Fruit fly (Drosophila melanogaster): Measurements from ENCODE around the gene Ssb-c31a.
A peak's percentile ranks its signal among the peaks of the same experiment; 100 is the strongest.

Ssb-c31a gene

DNA sequence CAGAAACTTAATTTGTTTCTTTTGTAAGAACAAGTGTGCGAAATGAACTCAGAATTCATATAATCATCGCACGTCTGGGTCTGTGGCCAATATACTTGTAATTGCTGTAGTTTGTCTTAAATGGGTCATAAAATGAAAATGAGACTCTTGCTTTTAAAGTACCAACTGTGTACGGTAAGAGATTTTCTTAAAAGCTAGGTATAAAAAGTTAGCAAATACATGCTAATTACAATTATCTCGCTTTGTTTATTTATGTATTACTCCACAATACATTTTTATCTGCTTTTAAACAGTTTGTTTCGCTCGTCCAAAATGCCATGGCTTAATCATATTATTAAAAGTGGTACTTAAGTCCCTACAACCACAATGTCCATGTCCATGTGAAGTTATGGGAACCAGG lies 7.4 kb upstream of the Ssb-c31a start (continued):
- TF ChIP-seq CrebB (tag; optimal IDR thresholded peaks at IDR 0.05) (no peak), Med (GFP tag) (peak; percentile 5), CG16813 (GFP tag; IDR thresholded peaks at IDR 0.05; ENCODE audit: partially characterized antibody) (no peak), ftz-f1 (GFP tag; optimal IDR thresholded peaks at IDR 0.05) (no peak), CG14050 (GFP tag; IDR thresholded peaks at IDR 0.05) (no peak), CG13296 (GFP tag; optimal IDR thresholded peaks at IDR 0.05) (peak; percentile 12), CG13894 (tag; optimal IDR thresholded peaks at IDR 0.05) (peak; percentile 56), Hey (tag; optimal IDR thresholded peaks at IDR 0.05) (no peak), CG7271 (tag; optimal IDR thresholded peaks at IDR 0.05) (no peak), zfh2 (GFP tag; optimal IDR thresholded peaks at IDR 0.05) (no peak), BEAF-32 (GFP tag; optimal IDR thresholded peaks at IDR 0.05) (no peak), Myb (GFP tag; optimal IDR thresholded peaks at IDR 0.05) (no peak), CG6683 (GFP tag; optimal IDR thresholded peaks at IDR 0.05) (no peak), ind (GFP tag; optimal IDR thresholded peaks at IDR 0.05) (no peak)

DNA sequence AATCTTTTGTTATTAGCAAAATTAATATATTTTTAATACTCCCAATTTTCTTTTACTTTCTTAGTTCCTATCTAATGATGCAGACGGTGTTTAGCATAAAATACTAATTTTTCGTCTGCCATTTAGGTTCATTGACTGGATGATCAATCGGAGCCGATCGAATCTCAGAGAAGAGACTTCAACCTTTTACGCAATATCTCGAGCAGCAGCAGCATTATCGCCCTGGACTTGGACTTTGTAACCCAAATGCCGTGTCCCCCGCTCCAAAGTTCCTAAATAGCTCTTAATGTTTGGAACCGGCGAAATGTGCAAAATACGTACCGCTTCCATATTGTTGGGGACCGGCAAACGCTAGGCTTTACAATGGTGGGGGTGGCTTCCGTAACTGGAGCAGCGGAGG lies 6.8 kb upstream of the Ssb-c31a start:
- TF ChIP-seq PHDP (tag; optimal IDR thresholded peaks at IDR 0.05) (no peak), ase (GFP tag; IDR thresholded peaks at IDR 0.05) (0 out of 3 replicates have a peak, but pooled peaks have one; percentile 10), CG34376 (GFP tag; optimal IDR thresholded peaks at IDR 0.05) (no peak), Pdp1 (GFP tag; optimal IDR thresholded peaks at IDR 0.05) (peak in 1 of 2 experiments; percentile 78), mld (GFP tag; IDR thresholded peaks at IDR 0.05; ENCODE audit: partially characterized antibody) (peak; percentile 32; the same call in 1 of the 3 replicates), CG9876 (GFP tag; optimal IDR thresholded peaks at IDR 0.05) (no peak)

DNA sequence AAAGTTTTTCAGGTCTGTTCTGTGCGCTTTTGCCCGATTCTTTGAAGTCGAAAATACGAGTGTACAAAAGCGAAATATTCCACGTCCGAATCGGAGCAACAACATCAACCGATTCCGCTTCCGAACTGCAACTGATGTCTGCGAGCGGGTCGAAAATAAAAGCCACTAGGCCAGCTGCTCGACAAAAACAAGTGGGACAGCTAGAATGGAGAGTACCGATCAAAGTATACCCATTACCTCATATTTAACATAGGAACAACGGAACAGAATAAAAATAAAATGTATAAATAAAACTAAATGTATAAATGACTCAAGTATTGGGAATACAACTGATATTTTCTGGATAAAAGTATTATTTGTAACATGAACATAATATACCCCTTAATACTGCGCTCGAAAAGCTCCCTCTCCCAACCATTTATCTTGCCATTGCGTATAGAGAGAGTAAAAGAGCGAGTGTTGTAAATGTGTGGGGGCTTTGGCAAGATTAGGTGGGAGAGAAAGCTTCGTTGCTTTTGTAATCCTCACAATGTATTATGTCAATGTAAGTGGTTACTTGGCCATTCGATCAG lies 6.1 kb upstream of the Ssb-c31a start, which contains the start of gene SLC5A11:
Gene SLC5A11, minus strand, starts transcription at position 137 of the 572 bp plus-strand sequence.
- TF ChIP-seq CG7786 (GFP tag; optimal IDR thresholded peaks at IDR 0.05) = peak; percentile 78
- TF ChIP-seq HLH3B (GFP tag; IDR thresholded peaks at IDR 0.05) = peak; percentile 99
- TF ChIP-seq CG17186 (GFP tag; optimal IDR thresholded peaks at IDR 0.05) = peak; percentile 75
- TF ChIP-seq CG4328 (GFP tag; optimal IDR thresholded peaks at IDR 0.05) = peak; percentile 93
- peak; percentile 94 for TF ChIP-seq CG3065 (GFP tag; optimal IDR thresholded peaks at IDR 0.05)
- peak; percentile 49 for TF ChIP-seq wek (GFP tag; optimal IDR thresholded peaks at IDR 0.05)
- peak; percentile 74 for TF ChIP-seq CG6654 (GFP tag; optimal IDR thresholded peaks at IDR 0.05)
- TF ChIP-seq nau (GFP tag; optimal IDR thresholded peaks at IDR 0.05) = peak; percentile 98
- TF ChIP-seq gfzf (GFP tag; optimal IDR thresholded peaks at IDR 0.05) = peak; percentile 31
- peak; percentile 100 for TF ChIP-seq seq (GFP tag; IDR thresholded peaks at IDR 0.05)
- TF ChIP-seq Ptx1 (GFP tag; IDR thresholded peaks at IDR 0.05) = peak; percentile 98
- TF ChIP-seq CG4360 (GFP tag; IDR thresholded peaks at IDR 0.05) = peak; percentile 78
- peak; percentile 99 for TF ChIP-seq fd96Cb (tag; optimal IDR thresholded peaks at IDR 0.05)
- peak; percentile 89 for TF ChIP-seq CG6254 (GFP tag; optimal IDR thresholded peaks at IDR 0.05)
- TF ChIP-seq HLH54F (GFP tag; optimal IDR thresholded peaks at IDR 0.05) = peak; percentile 76
- TF ChIP-seq CG18262 (tag; optimal IDR thresholded peaks at IDR 0.05) = peak; percentile 96
- TF ChIP-seq CG12299 (tag; optimal IDR thresholded peaks at IDR 0.05) = peak; percentile 85
- TF ChIP-seq ato (GFP tag; IDR thresholded peaks at IDR 0.05; ENCODE audit: partially characterized antibody) = no peak
- peak; percentile 88 for TF ChIP-seq B-H2 (GFP tag; optimal IDR thresholded peaks at IDR 0.05)
- peak; percentile 99 for TF ChIP-seq Ssrp (tag; optimal IDR thresholded peaks at IDR 0.05)
- peak; percentile 92 for TF ChIP-seq GATAe (GFP tag; conservative IDR thresholded peaks at IDR 0.05)
- TF ChIP-seq cato (GFP tag; optimal IDR thresholded peaks at IDR 0.05; ENCODE audit: borderline replicate concordance) = peak; percentile 87
- peak; percentile 100 for TF ChIP-seq Med (GFP tag)
- TF ChIP-seq Atf3 (GFP tag; optimal IDR thresholded peaks at IDR 0.05) = no peak
- TF ChIP-seq cg (GFP tag; optimal IDR thresholded peaks at IDR 0.05) = peak; percentile 68
- TF ChIP-seq CG12071 (GFP tag; optimal IDR thresholded peaks at IDR 0.05) = peak; percentile 89
- peak; percentile 83 for TF ChIP-seq CG1603 (tag; optimal IDR thresholded peaks at IDR 0.05)
- peak; percentile 98 for TF ChIP-seq gem (tag; optimal IDR thresholded peaks at IDR 0.05)

All from whole organism, embryonic.